Worm (Caenorhabditis elegans): ENCODE results near the gene W03B1.5.
A peak's percentile ranks its signal among the peaks of the same experiment; 100 is the strongest.

The W03B1.5 gene

DNA sequence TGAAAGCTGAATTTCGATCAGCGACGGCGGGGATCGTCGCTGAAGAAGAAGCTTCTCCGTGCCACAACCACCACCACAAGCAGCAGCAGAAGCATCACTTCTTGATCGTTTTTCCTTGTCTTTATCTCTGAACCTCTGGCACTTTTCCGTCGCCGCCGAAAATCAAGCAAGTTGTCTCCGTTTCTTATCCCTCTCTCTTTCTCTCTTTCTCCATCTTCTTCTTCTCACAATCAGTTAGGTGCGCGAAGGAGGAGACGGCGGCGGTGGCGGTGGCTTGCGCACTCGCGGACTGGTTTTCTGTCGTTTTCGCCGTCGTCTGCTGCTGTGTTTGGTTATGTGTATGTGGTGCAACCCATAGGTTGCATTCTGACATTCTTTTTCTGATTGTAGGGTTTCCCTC, 50.2 kb downstream of the W03B1.5 start:
- no peak for TF ChIP-seq cog-1 (tag; optimal IDR thresholded peaks at IDR 0.05)
- TF ChIP-seq ztf-23 (GFP tag; IDR thresholded peaks at IDR 0.05) = peak; percentile 38; the same call in 1 of the 2 replicates

DNA sequence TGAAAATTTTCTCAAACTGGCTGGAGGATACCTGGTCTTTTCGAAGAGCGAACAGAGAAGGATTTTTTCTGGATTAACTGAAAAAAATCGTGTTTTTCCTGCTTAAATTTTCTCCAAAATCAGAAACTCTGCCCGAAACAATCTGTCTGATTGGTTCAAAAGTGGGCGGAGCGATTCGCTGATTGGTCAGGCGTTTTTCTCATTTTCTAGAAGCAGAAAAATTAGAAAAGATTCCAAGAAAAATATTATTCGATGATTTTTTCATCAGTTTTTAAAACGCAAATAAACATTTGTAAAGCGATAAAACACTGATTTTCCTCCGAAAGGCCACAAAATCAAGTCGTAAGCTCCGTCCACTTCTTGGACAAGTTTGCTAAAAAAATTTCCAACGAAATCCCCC, 50.6 kb downstream of the W03B1.5 start:
- TF ChIP-seq med-1 (GFP tag; optimal IDR thresholded peaks at IDR 0.05; ENCODE audit: insufficient read depth) = no peak
- TF ChIP-seq flt-1 (GFP tag; IDR thresholded peaks at IDR 0.05) = no peak
- TF ChIP-seq tab-1 (GFP tag; IDR thresholded peaks at IDR 0.05) = no peak
- no peak for TF ChIP-seq cog-1 (tag; optimal IDR thresholded peaks at IDR 0.05)
- TF ChIP-seq ref-1 (GFP tag; conservative IDR thresholded peaks at IDR 0.05) = no peak
- TF ChIP-seq ztf-29 (GFP tag; IDR thresholded peaks at IDR 0.05) = no peak
- no peak for TF ChIP-seq klf-2 (GFP tag; conservative IDR thresholded peaks at IDR 0.05)
- no peak for TF ChIP-seq T22C8.4 (GFP tag; IDR thresholded peaks at IDR 0.05)
- no peak for TF ChIP-seq ztf-23 (GFP tag; IDR thresholded peaks at IDR 0.05)

DNA sequence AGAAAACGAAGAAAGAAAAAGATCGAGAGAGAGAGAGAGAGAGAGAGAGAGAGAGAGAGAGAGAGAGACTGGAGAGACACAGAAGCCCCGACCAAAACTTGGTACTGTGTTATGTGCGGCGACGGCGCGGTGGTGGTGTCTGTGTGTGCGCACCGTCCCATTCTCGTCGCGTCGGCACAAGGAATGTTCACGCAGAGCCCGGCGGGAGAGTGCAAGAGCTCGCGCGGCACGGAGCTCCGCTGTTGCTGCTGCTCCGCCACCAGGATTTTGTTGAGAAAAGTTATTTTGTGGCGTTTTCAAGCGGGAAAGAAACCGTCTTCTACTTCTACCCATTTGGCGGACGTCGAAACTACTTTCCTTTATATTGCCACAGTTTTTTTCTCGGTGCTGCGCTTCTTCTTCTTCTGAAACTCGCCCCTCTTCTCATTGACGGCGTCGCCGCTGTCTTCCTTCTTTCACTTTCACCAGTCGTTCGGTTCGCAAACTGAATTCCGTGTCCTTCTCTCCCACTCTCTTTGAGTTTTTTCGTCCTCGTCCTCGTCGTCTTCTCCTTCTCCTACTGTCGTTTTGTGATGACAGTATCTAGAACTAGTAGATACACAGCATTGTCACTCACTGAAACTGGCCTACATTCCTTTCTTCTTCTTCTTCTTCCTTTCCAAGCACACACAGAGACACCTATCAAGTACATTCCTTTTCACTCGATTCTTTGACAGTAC, 51.3 kb downstream of the W03B1.5 start:
- 0 out of 2 replicates have a peak, but pooled peaks have one; percentile 21 for TF ChIP-seq ztf-23 (GFP tag; IDR thresholded peaks at IDR 0.05)
- 0 out of 2 replicates have a peak, but pooled peaks have one; percentile 58 for TF ChIP-seq tab-1 (GFP tag; IDR thresholded peaks at IDR 0.05)
- TF ChIP-seq med-1 (GFP tag; optimal IDR thresholded peaks at IDR 0.05; ENCODE audit: insufficient read depth) = no peak
- 0 out of 2 replicates have a peak, but pooled peaks have one; percentile 13 for TF ChIP-seq flt-1 (GFP tag; IDR thresholded peaks at IDR 0.05)
- TF ChIP-seq ref-1 (GFP tag; conservative IDR thresholded peaks at IDR 0.05) = no peak
- no peak for TF ChIP-seq T22C8.4 (GFP tag; IDR thresholded peaks at IDR 0.05)
- TF ChIP-seq klf-2 (GFP tag; conservative IDR thresholded peaks at IDR 0.05) = no peak
- no peak for TF ChIP-seq cog-1 (tag; optimal IDR thresholded peaks at IDR 0.05)

DNA sequence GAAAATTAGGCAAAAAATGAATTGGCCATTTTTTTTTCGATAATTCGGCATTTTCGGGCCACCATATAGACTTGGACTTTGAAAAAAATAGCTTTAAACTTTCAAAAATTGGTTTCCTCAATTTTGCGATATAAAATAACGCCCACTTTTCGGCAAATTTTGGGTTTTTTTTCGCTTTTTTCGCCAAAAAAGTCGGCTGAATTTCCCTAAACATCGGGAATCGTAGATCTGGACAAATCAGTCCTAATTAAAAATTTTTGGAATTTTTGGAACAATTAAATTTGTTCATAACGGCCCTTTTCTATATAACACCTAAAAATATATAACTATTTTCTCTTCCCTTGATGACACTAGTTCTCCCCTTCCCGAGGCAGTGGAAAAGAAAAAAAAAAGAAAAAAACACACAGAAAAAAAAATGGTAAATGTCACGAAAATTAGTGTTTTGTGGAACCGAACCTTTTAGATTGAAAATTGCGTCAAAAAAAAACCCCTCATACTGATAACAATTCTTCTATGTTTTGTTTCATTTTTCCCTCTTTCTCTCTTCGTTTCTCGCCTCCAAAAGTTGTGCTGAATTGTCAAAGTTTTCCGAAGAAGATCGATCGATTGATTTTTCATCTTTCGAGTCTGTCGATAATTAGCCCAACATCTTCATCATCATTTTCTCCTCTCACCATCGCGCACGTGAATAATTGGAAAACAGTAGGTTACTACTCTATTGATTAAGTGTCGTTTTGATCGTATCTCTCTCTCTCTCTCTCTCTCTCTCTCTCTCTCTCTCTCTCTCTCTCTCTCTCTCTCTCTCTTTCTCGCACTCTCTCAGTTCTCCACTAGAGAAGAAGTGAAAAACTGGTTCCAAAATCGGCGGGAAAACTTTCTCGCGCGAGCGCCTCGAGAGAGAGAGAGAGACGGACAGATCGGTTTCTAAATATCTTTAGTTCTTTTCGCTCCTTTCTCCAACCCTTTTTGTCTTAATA, 52.4 kb downstream of the W03B1.5 start, which contains the start of gene Y24D9A.6:
Y24D9A.6 (minus strand) TSS at position 51 of the 977 bp plus-strand sequence.
- TF ChIP-seq ref-1 (GFP tag; conservative IDR thresholded peaks at IDR 0.05) (no peak), T22C8.4 (GFP tag; IDR thresholded peaks at IDR 0.05) (peak; percentile 51; the same call in 1 of the 2 replicates), tab-1 (GFP tag; IDR thresholded peaks at IDR 0.05) (no peak)

Data from whole organism, midembryonic.